Fruit fly (Drosophila melanogaster) whole organism, prepupa: Measurements from ENCODE around the gene Theg.

Experiments
- CG7368 ChIP-seq: fragments of 200-800 bp; sonication (Bioruptor generic); optimal IDR thresholded peaks from 3 replicates; lab custom pipeline; 2016; ENCODE audit warnings: missing biosample characterization, missing genetic modification characterization
- Hr38 ChIP-seq: sonication (Bioruptor generic); optimal IDR thresholded peaks from 2 replicates; lab custom pipeline; 2016; ENCODE audit warnings: missing biosample characterization, missing genetic modification characterization
- OdsH ChIP-seq: fragments of 200-800 bp; sonication (Bioruptor generic); optimal IDR thresholded peaks from 3 replicates; lab custom pipeline; 2016; ENCODE audit warnings: missing biosample characterization, missing genetic modification characterization
- esn ChIP-seq: fragments of 200-800 bp; sonication (Bioruptor generic); optimal IDR thresholded peaks from 2 replicates; lab custom pipeline; 2016; ENCODE audit warnings: missing biosample characterization, mild to moderate bottlenecking, missing genetic modification characterization, moderate library complexity
- ss ChIP-seq, 2 experiments: fragments of 200-800 bp; sonication (Bioruptor generic); optimal IDR thresholded peaks; 2 replicates in 1 of 2; 3 replicates in 1 of 2; lab custom pipeline; 2017 to 2018; ENCODE audit warnings: mild to moderate bottlenecking in 2 of 2, missing biosample characterization in 2 of 2, missing genetic modification characterization in 2 of 2, moderate library complexity in 1 of 2

DNA sequence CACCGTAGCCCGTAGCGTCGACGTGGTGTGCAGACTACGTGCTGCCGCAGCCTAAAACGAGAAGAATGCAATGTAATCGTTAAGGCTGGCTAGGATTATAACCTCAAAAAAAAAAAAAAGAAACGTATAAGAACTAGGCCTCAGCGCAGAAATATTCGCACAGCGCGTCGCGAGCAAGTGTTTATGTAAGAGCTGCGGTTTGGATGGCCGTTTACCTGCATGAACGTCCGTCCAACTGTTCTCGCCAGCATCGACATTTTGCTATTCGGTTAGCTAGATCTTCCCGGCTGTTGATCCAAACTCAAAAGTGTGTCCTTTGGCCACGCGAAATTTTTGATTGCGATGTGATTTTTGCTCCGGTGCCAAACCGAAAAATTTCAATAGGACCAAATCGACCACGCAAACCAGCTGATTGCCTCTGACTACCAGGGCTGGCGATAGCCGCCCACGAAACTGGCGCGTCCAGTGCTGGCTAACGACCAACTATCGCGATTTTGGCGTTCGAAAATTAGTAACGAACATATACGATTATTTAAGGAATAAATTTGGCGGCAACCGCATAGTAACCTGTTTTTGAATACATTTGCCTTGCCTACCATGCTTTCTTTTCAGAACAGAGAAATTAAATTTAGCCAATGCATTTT is 4.4 kb downstream of the Theg start, which contains the start of gene Idh3b:
- TF ChIP-seq OdsH (GFP tag; lab: Kevin White, UChicago), result no peak
- TF ChIP-seq esn (GFP tag; lab: Kevin White, UChicago), result peak; percentile 64
- TF ChIP-seq Hr38, result no peak
- TF ChIP-seq CG7368 (GFP tag; lab: Kevin White, UChicago), result no peak
- peak in 1 of 2 experiments; percentile 26 for TF ChIP-seq ss (GFP tag; optimal IDR thresholded peaks at IDR 0.05; lab: Kevin White, UChicago)
